Fruit fly (Drosophila melanogaster) whole organism, prepupa: ENCODE data around the gene ida.

Experiments used
- Blimp-1 ChIP-seq: fragments of 200-800 bp; sonication (Bioruptor generic); optimal IDR thresholded peaks from 3 replicates; lab custom pipeline; 2017; ENCODE audit warnings: missing biosample characterization, missing genetic modification characterization, mild to moderate bottlenecking, moderate library complexity, missing genetic modification reagents
- CG10631 ChIP-seq: fragments of 200-800 bp; sonication (Bioruptor generic); optimal IDR thresholded peaks from 2 replicates; lab custom pipeline; 2016; ENCODE audit warnings: missing biosample characterization, missing genetic modification characterization
- CG10669 ChIP-seq: fragments of 200-800 bp; sonication (Bioruptor generic); optimal IDR thresholded peaks from 3 replicates; lab custom pipeline; 2018; ENCODE audit warnings: missing biosample characterization, mild to moderate bottlenecking, missing genetic modification characterization, moderate library complexity
- CG11762 ChIP-seq: fragments of 200-800 bp; sonication (Bioruptor generic); optimal IDR thresholded peaks from 3 replicates; lab custom pipeline; 2016; ENCODE audit warnings: missing biosample characterization, missing genetic modification characterization; ENCODE audit not compliant: insufficient read depth
- CG11902 ChIP-seq: fragments of 200-800 bp; sonication (Bioruptor generic); optimal IDR thresholded peaks from 3 replicates; lab custom pipeline; 2016; ENCODE audit warnings: missing biosample characterization, missing genetic modification characterization
- CG15336 ChIP-seq: fragments of 200-800 bp; sonication (Bioruptor generic); IDR thresholded peaks from 2 replicates; pipeline ENCODE4 v1.3.6; 2022; ENCODE audit warnings: missing biosample characterization, missing genetic modification characterization
- CG1621 ChIP-seq: fragments of 200-800 bp; sonication (Bioruptor generic); optimal IDR thresholded peaks from 3 replicates; lab custom pipeline; 2018; ENCODE audit warnings: missing biosample characterization, mild to moderate bottlenecking, missing genetic modification characterization
- CG3032 ChIP-seq: fragments of 200-800 bp; optimal IDR thresholded peaks from 2 replicates; lab custom pipeline; 2019; ENCODE audit warnings: missing biosample characterization, mild to moderate bottlenecking, missing genetic modification characterization, moderate library complexity
- CG31627 ChIP-seq: fragments of 200-800 bp; sonication (Bioruptor generic); optimal IDR thresholded peaks from 3 replicates; lab custom pipeline; 2016; ENCODE audit warnings: missing biosample characterization, missing genetic modification characterization
- CG32006 ChIP-seq: fragments of 200-800 bp; sonication (Bioruptor generic); optimal IDR thresholded peaks from 3 replicates; lab custom pipeline; 2017; ENCODE audit warnings: missing biosample characterization, mild to moderate bottlenecking, missing genetic modification characterization
- CG3919 ChIP-seq: fragments of 200-800 bp; sonication (Bioruptor generic); optimal IDR thresholded peaks from 3 replicates; lab custom pipeline; 2016; ENCODE audit warnings: missing biosample characterization, missing genetic modification characterization
- CG4318 ChIP-seq: fragments of 200-800 bp; sonication (Bioruptor generic); optimal IDR thresholded peaks from 3 replicates; lab custom pipeline; 2017; ENCODE audit warnings: missing biosample characterization, mild to moderate bottlenecking, missing genetic modification characterization
- CG6163 ChIP-seq: fragments of 200-800 bp; sonication (Bioruptor generic); IDR thresholded peaks from 3 replicates; pipeline ENCODE4 v1.3.6; 2022; ENCODE audit warnings: missing biosample characterization, missing genetic modification characterization
- CG6792 ChIP-seq: fragments of 200-800 bp; sonication (Bioruptor generic); optimal IDR thresholded peaks from 3 replicates; lab custom pipeline; 2016; ENCODE audit warnings: missing biosample characterization, missing genetic modification characterization
- CG6808 ChIP-seq: fragments of 200-800 bp; sonication (Bioruptor generic); optimal IDR thresholded peaks from 3 replicates; lab custom pipeline; 2017; ENCODE audit warnings: missing biosample characterization, missing genetic modification characterization, mild to moderate bottlenecking, moderate library complexity, missing genetic modification reagents
- CG6854 ChIP-seq: fragments of 200-800 bp; sonication (Bioruptor generic); optimal IDR thresholded peaks from 2 replicates; lab custom pipeline; 2017; ENCODE audit warnings: missing biosample characterization, mild to moderate bottlenecking, missing genetic modification characterization
- CG7368 ChIP-seq: fragments of 200-800 bp; sonication (Bioruptor generic); optimal IDR thresholded peaks from 3 replicates; lab custom pipeline; 2016; ENCODE audit warnings: missing biosample characterization, missing genetic modification characterization
- CG8119 ChIP-seq: fragments of 200-800 bp; sonication (Bioruptor generic); IDR thresholded peaks from 3 replicates; pipeline ENCODE4 v1.3.6; 2022; ENCODE audit warnings: missing biosample characterization, missing genetic modification characterization
- CG8632 ChIP-seq: fragments of 200-800 bp; sonication (Bioruptor generic); optimal IDR thresholded peaks from 3 replicates; lab custom pipeline; 2016; ENCODE audit warnings: missing biosample characterization, missing genetic modification characterization
- Eip75B ChIP-seq: fragments of 200-800 bp; sonication (Bioruptor generic); optimal IDR thresholded peaks from 3 replicates; lab custom pipeline; 2016; ENCODE audit warnings: missing biosample characterization, missing genetic modification characterization
- Eip78C ChIP-seq: fragments of 200-800 bp; sonication (Bioruptor generic); peaks from one replicate; lab custom pipeline; 2016; ENCODE audit warnings: missing biosample characterization, missing genetic modification characterization
- Eip93F ChIP-seq: fragments of 200-800 bp; sonication (Bioruptor generic); optimal IDR thresholded peaks from 2 replicates; lab custom pipeline; 2016; ENCODE audit warnings: missing biosample characterization, mild to moderate bottlenecking, missing genetic modification characterization
- Ets21C ChIP-seq: fragments of 200-800 bp; sonication (Bioruptor generic); optimal IDR thresholded peaks from 3 replicates; lab custom pipeline; 2016; ENCODE audit warnings: missing biosample characterization, missing genetic modification characterization
- Ets96B ChIP-seq: fragments of 200-800 bp; optimal IDR thresholded peaks from 2 replicates; lab custom pipeline; 2019; ENCODE audit warnings: missing biosample characterization, mild to moderate bottlenecking, missing genetic modification characterization, moderate library complexity
- Gug ChIP-seq: fragments of 200-800 bp; sonication (Bioruptor generic); IDR thresholded peaks from 2 replicates; pipeline ENCODE4 v1.3.6; 2022; ENCODE audit warnings: missing biosample characterization, missing genetic modification characterization
- Hr38 ChIP-seq: sonication (Bioruptor generic); optimal IDR thresholded peaks from 2 replicates; lab custom pipeline; 2016; ENCODE audit warnings: missing biosample characterization, missing genetic modification characterization
- Hr39 ChIP-seq: fragments of 200-800 bp; sonication (Bioruptor generic); optimal IDR thresholded peaks from 2 replicates; lab custom pipeline; 2016; ENCODE audit warnings: missing biosample characterization, missing genetic modification characterization
- Hr4 ChIP-seq: fragments of 200-800 bp; sonication (Bioruptor generic); optimal IDR thresholded peaks from 3 replicates; lab custom pipeline; 2016; ENCODE audit warnings: missing biosample characterization, missing genetic modification characterization
- Lpt ChIP-seq: fragments of 200-800 bp; sonication (Bioruptor generic); optimal IDR thresholded peaks from 3 replicates; lab custom pipeline; 2016; ENCODE audit warnings: missing biosample characterization, missing genetic modification characterization
- Met ChIP-seq: fragments of 200-800 bp; sonication (Bioruptor generic); optimal IDR thresholded peaks from 3 replicates; lab custom pipeline; 2016; ENCODE audit warnings: missing biosample characterization, missing genetic modification characterization
- OdsH ChIP-seq: fragments of 200-800 bp; sonication (Bioruptor generic); optimal IDR thresholded peaks from 3 replicates; lab custom pipeline; 2016; ENCODE audit warnings: missing biosample characterization, missing genetic modification characterization
- Smox ChIP-seq: fragments of 200-800 bp; sonication (Bioruptor generic); optimal IDR thresholded peaks from 3 replicates; lab custom pipeline; 2016; ENCODE audit warnings: missing biosample characterization, missing genetic modification characterization
- Sox102F ChIP-seq: fragments of 200-800 bp; sonication (Bioruptor generic); optimal IDR thresholded peaks from 2 replicates; lab custom pipeline; 2016; ENCODE audit warnings: missing biosample characterization, mild to moderate bottlenecking, missing genetic modification characterization
- Sox14 ChIP-seq: fragments of 200-800 bp; sonication (Bioruptor generic); optimal IDR thresholded peaks from 3 replicates; lab custom pipeline; 2016; ENCODE audit warnings: missing biosample characterization, missing genetic modification characterization
- achi ChIP-seq: fragments of 200-800 bp; sonication (Bioruptor generic); optimal IDR thresholded peaks from 3 replicates; lab custom pipeline; 2016; ENCODE audit warnings: missing biosample characterization, missing genetic modification characterization
- acj6 ChIP-seq: fragments of 200-800 bp; sonication (Bioruptor generic); optimal IDR thresholded peaks from 3 replicates; lab custom pipeline; 2016; ENCODE audit warnings: missing biosample characterization, missing genetic modification characterization
- cyc ChIP-seq: fragments of 200-800 bp; sonication (Bioruptor generic); optimal IDR thresholded peaks from 3 replicates; lab custom pipeline; 2016; ENCODE audit warnings: missing biosample characterization, missing genetic modification characterization
- dac ChIP-seq: fragments of 200-800 bp; sonication (Bioruptor generic); optimal IDR thresholded peaks from 2 replicates; lab custom pipeline; 2017; ENCODE audit warnings: missing biosample characterization, mild to moderate bottlenecking, missing genetic modification characterization
- dsx ChIP-seq: fragments of 200-800 bp; optimal IDR thresholded peaks from 3 replicates; lab custom pipeline; 2019; ENCODE audit warnings: missing biosample characterization, mild to moderate bottlenecking, missing genetic modification characterization, moderate library complexity; ENCODE audit not compliant: poor library complexity, severe bottlenecking
- eg ChIP-seq: fragments of 200-800 bp; sonication (Bioruptor generic); IDR thresholded peaks from 3 replicates; pipeline ENCODE4 v1.3.6; 2022; ENCODE audit warnings: missing biosample characterization, missing genetic modification characterization
- esn ChIP-seq: fragments of 200-800 bp; sonication (Bioruptor generic); optimal IDR thresholded peaks from 2 replicates; lab custom pipeline; 2016; ENCODE audit warnings: missing biosample characterization, mild to moderate bottlenecking, missing genetic modification characterization, moderate library complexity
- fd59A ChIP-seq: fragments of 200-800 bp; sonication (Bioruptor generic); optimal IDR thresholded peaks from 2 replicates; lab custom pipeline; 2017; ENCODE audit warnings: missing biosample characterization, mild to moderate bottlenecking, missing genetic modification characterization, missing genetic modification reagents
- fd85E ChIP-seq: fragments of 200-800 bp; sonication (Bioruptor generic); optimal IDR thresholded peaks from 3 replicates; lab custom pipeline; 2016; ENCODE audit warnings: missing biosample characterization, missing genetic modification characterization
- fkh ChIP-seq: fragments of 200-800 bp; sonication (Bioruptor generic); optimal IDR thresholded peaks from 3 replicates; lab custom pipeline; 2017; ENCODE audit warnings: missing biosample characterization, mild to moderate bottlenecking, missing genetic modification characterization, moderate library complexity
- net ChIP-seq: fragments of 200-800 bp; sonication (Bioruptor generic); optimal IDR thresholded peaks from 3 replicates; lab custom pipeline; 2016; ENCODE audit warnings: missing biosample characterization, missing genetic modification characterization
- pdm3 ChIP-seq: fragments of 200-800 bp; sonication (Bioruptor generic); optimal IDR thresholded peaks from 3 replicates; lab custom pipeline; 2016; ENCODE audit warnings: missing biosample characterization, missing genetic modification characterization
- spab ChIP-seq: fragments of 200-800 bp; sonication (Bioruptor generic); optimal IDR thresholded peaks from 2 replicates; lab custom pipeline; 2017; ENCODE audit warnings: missing biosample characterization, mild to moderate bottlenecking, missing genetic modification characterization, missing genetic modification reagents
- svp ChIP-seq: fragments of 200-800 bp; sonication (Bioruptor generic); peaks from one replicate; lab custom pipeline; 2016; ENCODE audit warnings: missing biosample characterization, missing genetic modification characterization
- topi ChIP-seq: fragments of 200-800 bp; sonication (Bioruptor generic); optimal IDR thresholded peaks from 3 replicates; lab custom pipeline; 2016; ENCODE audit warnings: missing biosample characterization, missing genetic modification characterization
- vri ChIP-seq: fragments of 200-800 bp; sonication (Bioruptor generic); optimal IDR thresholded peaks from 3 replicates; lab custom pipeline; 2016; ENCODE audit warnings: missing biosample characterization, mild to moderate bottlenecking, missing genetic modification characterization

Gene ida

dm6 chr3L:3887392-3887791 lies 17.8 kb upstream of the ida start:
- TF ChIP-seq CG7368 (GFP tag; lab: Kevin White, UChicago) = no peak
- no peak for TF ChIP-seq CG15336
- no peak for TF ChIP-seq CG10631
- TF ChIP-seq Lpt = no peak
- TF ChIP-seq achi (GFP tag; lab: Kevin White, UChicago) = no peak
- no peak for TF ChIP-seq CG4318
- TF ChIP-seq vri (GFP tag; lab: Kevin White, UChicago) = no peak
- no peak for TF ChIP-seq CG31627 (GFP tag; lab: Kevin White, UChicago)
- no peak for TF ChIP-seq Smox (GFP tag; lab: Kevin White, UChicago)
- TF ChIP-seq OdsH (GFP tag; lab: Kevin White, UChicago) = no peak

dm6 chr3L:3890860-3891259 lies 14.3 kb upstream of the ida start:
- peak; percentile 34 for TF ChIP-seq CG6808 (GFP tag; lab: Kevin White, UChicago)
- TF ChIP-seq CG6854 (GFP tag; lab: Kevin White, UChicago) = no peak
- TF ChIP-seq Met = peak; percentile 13
- peak; percentile 29 for TF ChIP-seq spab (GFP tag; lab: Kevin White, UChicago)
- TF ChIP-seq Hr4 (GFP tag; lab: Kevin White, UChicago) = peak; percentile 30
- TF ChIP-seq cyc (GFP tag; lab: Kevin White, UChicago) = no peak
- peak; percentile 12 for TF ChIP-seq Eip75B (GFP tag; lab: Kevin White, UChicago)
- peak; percentile 21 for TF ChIP-seq Lpt
- TF ChIP-seq CG10669 (GFP tag; lab: Kevin White, UChicago) = peak; percentile 42
- peak; percentile 62; the same call in 2 of the 3 replicates for TF ChIP-seq CG6163
- TF ChIP-seq CG8119 = peak; percentile 53; the same call in 1 of the 3 replicates
- TF ChIP-seq Sox102F = no peak
- TF ChIP-seq Ets96B (tag; lab: Kevin White, UChicago) = peak; percentile 41
- TF ChIP-seq fd59A (GFP tag; lab: Kevin White, UChicago) = no peak
- TF ChIP-seq CG11902 (GFP tag; lab: Kevin White, UChicago) = no peak
- TF ChIP-seq fd85E (GFP tag; lab: Kevin White, UChicago) = no peak
- TF ChIP-seq Eip93F (GFP tag; lab: Kevin White, UChicago) = no peak
- TF ChIP-seq CG1621 (tag; lab: Kevin White, UChicago) = no peak
- TF ChIP-seq esn = peak; percentile 18
- no peak for TF ChIP-seq net (GFP tag; lab: Kevin White, UChicago)
- TF ChIP-seq Blimp-1 = no peak
- TF ChIP-seq CG32006 (GFP tag; lab: Kevin White, UChicago) = peak; percentile 59
- no peak for TF ChIP-seq svp (GFP tag; lab: Kevin White, UChicago)
- TF ChIP-seq CG11762 (GFP tag; lab: Kevin White, UChicago) = no peak
- TF ChIP-seq pdm3 (GFP tag; lab: Kevin White, UChicago) = peak; percentile 22
- TF ChIP-seq Smox (GFP tag; lab: Kevin White, UChicago) = no peak
- no peak for TF ChIP-seq CG7368 (GFP tag; lab: Kevin White, UChicago)
- TF ChIP-seq CG8632 = no peak
- TF ChIP-seq CG10631 = peak; percentile 43
- TF ChIP-seq Gug (GFP tag; lab: Robert Waterston, UW) = no peak
- TF ChIP-seq CG31627 (GFP tag; lab: Kevin White, UChicago) = no peak
- peak; percentile 3 for TF ChIP-seq Hr39 (GFP tag; lab: Kevin White, UChicago)
- peak; percentile 27 for TF ChIP-seq CG6792 (GFP tag; lab: Kevin White, UChicago)
- TF ChIP-seq dac (GFP tag; lab: Kevin White, UChicago) = no peak
- peak; percentile 9 for TF ChIP-seq Sox14 (GFP tag; lab: Kevin White, UChicago)
- TF ChIP-seq topi (GFP tag; lab: Kevin White, UChicago) = peak; percentile 2
- peak; percentile 24 for TF ChIP-seq acj6 (GFP tag; lab: Kevin White, UChicago)
- TF ChIP-seq eg (GFP tag; lab: Robert Waterston, UW) = 0 out of 3 replicates have a peak, but pooled peaks have one; percentile 44
- no peak for TF ChIP-seq CG4318
- peak; percentile 21 for TF ChIP-seq achi (GFP tag; lab: Kevin White, UChicago)
- peak; percentile 73 for TF ChIP-seq Eip78C (GFP tag; lab: Kevin White, UChicago)
- no peak for TF ChIP-seq fkh
- no peak for TF ChIP-seq Hr38 (GFP tag; lab: Kevin White, UChicago)
- peak; percentile 41 for TF ChIP-seq CG3919 (GFP tag; lab: Kevin White, UChicago)
- peak; percentile 16 for TF ChIP-seq OdsH (GFP tag; lab: Kevin White, UChicago)
- peak; percentile 38 for TF ChIP-seq dsx (GFP tag; lab: Kevin White, UChicago)
- peak; percentile 27 for TF ChIP-seq CG3032 (tag; lab: Kevin White, UChicago)
- no peak for TF ChIP-seq Ets21C
